Fruit fly (Drosophila melanogaster): ENCODE results near the gene CG34450.

CG34450 gene

dm6 chrX:9352112-9353096 is 22.1 kb upstream of the CG34450 start (continued):
- peak; percentile 5 for TF ChIP-seq CG1621 (tag; optimal IDR thresholded peaks at IDR 0.05)
- TF ChIP-seq Lpt (GFP tag; optimal IDR thresholded peaks at IDR 0.05): no peak
- peak; percentile 83 for TF ChIP-seq Hr4 (GFP tag; optimal IDR thresholded peaks at IDR 0.05)
- no peak for TF ChIP-seq dac (GFP tag; optimal IDR thresholded peaks at IDR 0.05)
- peak; percentile 41 for TF ChIP-seq Eip93F (GFP tag; optimal IDR thresholded peaks at IDR 0.05)
- peak; percentile 60 for TF ChIP-seq net (GFP tag; optimal IDR thresholded peaks at IDR 0.05)
- TF ChIP-seq CG8319 (GFP tag; optimal IDR thresholded peaks at IDR 0.05): peak; percentile 19
- peak; percentile 42 for TF ChIP-seq CG6854 (GFP tag; optimal IDR thresholded peaks at IDR 0.05)
- peak; percentile 64 for TF ChIP-seq lz (GFP tag; optimal IDR thresholded peaks at IDR 0.05)
- TF ChIP-seq CG6792 (GFP tag; optimal IDR thresholded peaks at IDR 0.05): peak; percentile 61
- TF ChIP-seq CG6808 (GFP tag; optimal IDR thresholded peaks at IDR 0.05): no peak
- TF ChIP-seq CG11762 (GFP tag; optimal IDR thresholded peaks at IDR 0.05; ENCODE audit: insufficient read depth): peak; percentile 34
- peak; percentile 73 for TF ChIP-seq CG15336 (GFP tag; IDR thresholded peaks at IDR 0.05)
- peak; percentile 34 for TF ChIP-seq CG11902 (GFP tag; optimal IDR thresholded peaks at IDR 0.05)
- no peak; the same call in 1 of the 2 replicates for TF ChIP-seq CG11294 (GFP tag; IDR thresholded peaks at IDR 0.05)
- peak; percentile 38 for TF ChIP-seq Ets96B (tag; optimal IDR thresholded peaks at IDR 0.05)
- TF ChIP-seq vri (GFP tag; optimal IDR thresholded peaks at IDR 0.05): peak; percentile 42
- peak in 1 of 2 experiments; percentile 4 for TF ChIP-seq ss (GFP tag; optimal IDR thresholded peaks at IDR 0.05)
- TF ChIP-seq eg (GFP tag; IDR thresholded peaks at IDR 0.05): peak; percentile 77
- peak; percentile 52 for TF ChIP-seq CG8632 (GFP tag; optimal IDR thresholded peaks at IDR 0.05)
- peak; percentile 67 for TF ChIP-seq CG6276 (GFP tag; optimal IDR thresholded peaks at IDR 0.05)
- peak; percentile 43 for TF ChIP-seq CG4318 (GFP tag; optimal IDR thresholded peaks at IDR 0.05)

- TF ChIP-seq ss (GFP tag; optimal IDR thresholded peaks at IDR 0.05): no peak
- peak; percentile 33 for TF ChIP-seq CG6276 (GFP tag; optimal IDR thresholded peaks at IDR 0.05)
- TF ChIP-seq Ets96B (tag; optimal IDR thresholded peaks at IDR 0.05): peak; percentile 4
- no peak for TF ChIP-seq CG31627 (GFP tag; optimal IDR thresholded peaks at IDR 0.05)
- TF ChIP-seq CG32006 (GFP tag; optimal IDR thresholded peaks at IDR 0.05): peak; percentile 67
- peak; percentile 31 for TF ChIP-seq CG4318 (GFP tag; optimal IDR thresholded peaks at IDR 0.05)
- TF ChIP-seq CG16779 (tag; optimal IDR thresholded peaks at IDR 0.05): no peak
- TF ChIP-seq CG10631 (GFP tag; optimal IDR thresholded peaks at IDR 0.05): no peak
- TF ChIP-seq Smox (GFP tag; optimal IDR thresholded peaks at IDR 0.05): no peak
- TF ChIP-seq achi (GFP tag; optimal IDR thresholded peaks at IDR 0.05): peak; percentile 3
- TF ChIP-seq Eip78C (GFP tag): no peak
- TF ChIP-seq Blimp-1 (GFP tag; optimal IDR thresholded peaks at IDR 0.05): no peak
- TF ChIP-seq fd59A (GFP tag; optimal IDR thresholded peaks at IDR 0.05): no peak
- peak; percentile 40 for TF ChIP-seq Hr4 (GFP tag; optimal IDR thresholded peaks at IDR 0.05)
- TF ChIP-seq CG8119 (GFP tag; IDR thresholded peaks at IDR 0.05): peak; percentile 50; the same call in 2 of the 3 replicates
- no peak for TF ChIP-seq lz (GFP tag; optimal IDR thresholded peaks at IDR 0.05)
- no peak for TF ChIP-seq CG8319 (GFP tag; optimal IDR thresholded peaks at IDR 0.05)
- no peak for TF ChIP-seq CG7368 (GFP tag; optimal IDR thresholded peaks at IDR 0.05)
- TF ChIP-seq CG15336 (GFP tag; IDR thresholded peaks at IDR 0.05): peak; percentile 74
Measured at dm6 chrX:9350309-9350708, 20.0 kb upstream of the CG34450 start.

- TF ChIP-seq OdsH (GFP tag; optimal IDR thresholded peaks at IDR 0.05) (peak; percentile 43), Met (GFP tag; optimal IDR thresholded peaks at IDR 0.05) (peak; percentile 18), Hr4 (GFP tag; optimal IDR thresholded peaks at IDR 0.05) (peak; percentile 55), spab (GFP tag; optimal IDR thresholded peaks at IDR 0.05) (no peak), Ets96B (tag; optimal IDR thresholded peaks at IDR 0.05) (no peak), cyc (GFP tag; optimal IDR thresholded peaks at IDR 0.05) (no peak), Eip78C (GFP tag) (peak; percentile 63), Eip75B (GFP tag; optimal IDR thresholded peaks at IDR 0.05) (no peak), Sox102F (GFP tag; optimal IDR thresholded peaks at IDR 0.05) (no peak), CG10669 (GFP tag; optimal IDR thresholded peaks at IDR 0.05) (no peak), acj6 (GFP tag; optimal IDR thresholded peaks at IDR 0.05) (peak; percentile 25), CG34406 (GFP tag; optimal IDR thresholded peaks at IDR 0.05) (no peak), CG11902 (GFP tag; optimal IDR thresholded peaks at IDR 0.05) (no peak), Sox14 (GFP tag; optimal IDR thresholded peaks at IDR 0.05) (no peak), CG7368 (GFP tag; optimal IDR thresholded peaks at IDR 0.05) (no peak), esn (GFP tag; optimal IDR thresholded peaks at IDR 0.05) (peak; percentile 29), Ets21C (GFP tag; optimal IDR thresholded peaks at IDR 0.05) (no peak), CG6854 (GFP tag; optimal IDR thresholded peaks at IDR 0.05) (no peak), Blimp-1 (GFP tag; optimal IDR thresholded peaks at IDR 0.05) (no peak), CG3919 (GFP tag; optimal IDR thresholded peaks at IDR 0.05) (peak; percentile 8), eg (GFP tag; IDR thresholded peaks at IDR 0.05) (no peak)
Measured at dm6 chrX:9349224-9349623, 18.9 kb upstream of the CG34450 start.

Data from whole organism, prepupa.